Fruit fly (Drosophila melanogaster) whole organism, embryonic: Measurements from ENCODE around the gene Arfip.

ENCODE experiments used
- ATbp ChIP-seq: fragments of 200-800 bp; sonication (Bioruptor generic); optimal IDR thresholded peaks from 2 replicates; lab custom pipeline; 2017; ENCODE audit warnings: missing biosample characterization, mild to moderate bottlenecking, missing genetic modification characterization, missing genetic modification reagents
- BEAF-32 ChIP-seq: fragments of 200-800 bp; sonication (Bioruptor generic); optimal IDR thresholded peaks from 3 replicates; lab custom pipeline; 2017; ENCODE audit warnings: missing biosample characterization, missing genetic modification characterization, mild to moderate bottlenecking, moderate library complexity, missing genetic modification reagents
- Bgb ChIP-seq: fragments of 200-800 bp; sonication (Bioruptor generic); IDR thresholded peaks from 2 replicates; pipeline ENCODE4 v1.3.6; 2022; ENCODE audit warnings: missing biosample characterization, missing genetic modification characterization; ENCODE audit not compliant: partially characterized antibody
- CG10565 ChIP-seq: fragments of 200-800 bp; sonication (Bioruptor generic); optimal IDR thresholded peaks from 3 replicates; lab custom pipeline; 2016; ENCODE audit warnings: missing biosample characterization, mild to moderate bottlenecking, missing genetic modification characterization
- CG10979 ChIP-seq: fragments of 200-800 bp; sonication (Bioruptor generic); optimal IDR thresholded peaks from 2 replicates; lab custom pipeline; 2018; ENCODE audit warnings: missing biosample characterization, mild to moderate bottlenecking, missing genetic modification characterization, moderate library complexity
- CG11456 ChIP-seq: fragments of 200-800 bp; sonication (Bioruptor generic); IDR thresholded peaks from 3 replicates; pipeline ENCODE4 v1.3.6; 2022; ENCODE audit warnings: missing biosample characterization, missing genetic modification characterization
- CG11560 ChIP-seq: fragments of 200-800 bp; sonication (Bioruptor generic); IDR thresholded peaks from 3 replicates; pipeline ENCODE4 v1.3.6; 2022; ENCODE audit warnings: missing biosample characterization, missing genetic modification characterization
- CG14710 ChIP-seq: fragments of 200-800 bp; sonication (Bioruptor generic); optimal IDR thresholded peaks from 3 replicates; lab custom pipeline; 2019; ENCODE audit warnings: missing biosample characterization, mild to moderate bottlenecking, missing genetic modification characterization, moderate library complexity
- CG1603 ChIP-seq: fragments of 200-800 bp; sonication (Bioruptor generic); optimal IDR thresholded peaks from 2 replicates; lab custom pipeline; 2019; ENCODE audit warnings: missing biosample characterization, mild to moderate bottlenecking, missing genetic modification characterization, moderate library complexity
- CG17359 ChIP-seq: fragments of 200-800 bp; sonication (Bioruptor generic); optimal IDR thresholded peaks from 3 replicates; lab custom pipeline; 2018; ENCODE audit warnings: missing biosample characterization, mild to moderate bottlenecking, missing genetic modification characterization, moderate library complexity
- CG34422 ChIP-seq: fragments of 200-800 bp; sonication (Bioruptor generic); IDR thresholded peaks from 3 replicates; pipeline ENCODE4 v1.3.6; 2022; ENCODE audit warnings: missing biosample characterization, missing genetic modification characterization
- CG4617 ChIP-seq: fragments of 200-800 bp; sonication (Bioruptor generic); optimal IDR thresholded peaks from 3 replicates; lab custom pipeline; 2016; ENCODE audit warnings: missing biosample characterization, missing genetic modification characterization, borderline replicate concordance
- CG6813 ChIP-seq: fragments of 200-800 bp; sonication (Bioruptor generic); optimal IDR thresholded peaks from 2 replicates; lab custom pipeline; 2017; ENCODE audit warnings: missing biosample characterization, missing genetic modification characterization, mild to moderate bottlenecking, moderate library complexity, missing genetic modification reagents
- CG7372 ChIP-seq: fragments of 200-800 bp; sonication (Bioruptor generic); IDR thresholded peaks from 2 replicates; pipeline ENCODE4 v1.3.6; 2022; ENCODE audit warnings: missing biosample characterization, missing genetic modification characterization
- CG8924 ChIP-seq: fragments of 200-800 bp; optimal IDR thresholded peaks from 3 replicates; lab custom pipeline; 2019; ENCODE audit warnings: missing biosample characterization, mild to moderate bottlenecking, missing genetic modification characterization, moderate library complexity
- CG9797 ChIP-seq: fragments of 200-800 bp; sonication (Bioruptor generic); optimal IDR thresholded peaks from 3 replicates; lab custom pipeline; 2018; ENCODE audit warnings: missing biosample characterization, mild to moderate bottlenecking, missing genetic modification characterization
- Dad ChIP-seq: fragments of 200-800 bp; sonication (Bioruptor generic); optimal IDR thresholded peaks from 3 replicates; lab custom pipeline; 2016; ENCODE audit warnings: missing biosample characterization, missing genetic modification characterization
- Dp ChIP-seq: fragments of 200-800 bp; sonication (Bioruptor generic); optimal IDR thresholded peaks from 2 replicates; lab custom pipeline; 2018; ENCODE audit warnings: missing biosample characterization, mild to moderate bottlenecking, missing genetic modification characterization, moderate library complexity
- Gsc ChIP-seq: fragments of 200-800 bp; sonication (Bioruptor generic); IDR thresholded peaks from 2 replicates; pipeline ENCODE4 v1.3.6; 2022; ENCODE audit warnings: missing biosample characterization, missing genetic modification characterization
- HmgZ ChIP-seq: fragments of 200-800 bp; sonication (Bioruptor generic); optimal IDR thresholded peaks from 2 replicates; lab custom pipeline; 2018; ENCODE audit warnings: missing biosample characterization, mild to moderate bottlenecking, missing genetic modification characterization
- MBD-R2 ChIP-seq: fragments of 200-800 bp; sonication (Bioruptor generic); IDR thresholded peaks from 2 replicates; pipeline ENCODE4 v1.3.6; 2022; ENCODE audit warnings: missing biosample characterization, missing genetic modification characterization
- MESR4 ChIP-seq: fragments of 200-800 bp; sonication (Bioruptor generic); optimal IDR thresholded peaks from 2 replicates; lab custom pipeline; 2018; ENCODE audit warnings: missing biosample characterization, mild to moderate bottlenecking, missing genetic modification characterization, moderate library complexity
- Scr ChIP-seq: fragments of 200-800 bp; sonication (Bioruptor generic); IDR thresholded peaks from 2 replicates; pipeline ENCODE4 v1.3.6; 2022; ENCODE audit warnings: missing biosample characterization, missing genetic modification characterization; ENCODE audit not compliant: partially characterized antibody
- Sin3A ChIP-seq: fragments of >200 bp; optimal IDR thresholded peaks from 2 replicates; lab custom pipeline; 2018
- YL-1 ChIP-seq: fragments of 200-800 bp; sonication (Bioruptor generic); optimal IDR thresholded peaks from 3 replicates; lab custom pipeline; 2017; ENCODE audit warnings: missing biosample characterization, mild to moderate bottlenecking, missing genetic modification characterization
- ato ChIP-seq: fragments of 200-800 bp; sonication (Bioruptor generic); IDR thresholded peaks from 2 replicates; pipeline ENCODE4 v1.3.6; 2022; ENCODE audit warnings: missing biosample characterization, missing genetic modification characterization; ENCODE audit not compliant: partially characterized antibody
- crp ChIP-seq, 2 experiments: fragments of 200-800 bp; sonication (Bioruptor generic); optimal IDR thresholded peaks; 2 replicates in 1 of 2; 3 replicates in 1 of 2; lab custom pipeline; 2017; ENCODE audit warnings: missing biosample characterization in 2 of 2, missing genetic modification characterization in 2 of 2, mild to moderate bottlenecking in 1 of 2, moderate library complexity in 1 of 2
- dm ChIP-seq: fragments of 200-800 bp; sonication (Bioruptor generic); optimal IDR thresholded peaks from 3 replicates; lab custom pipeline; 2016; ENCODE audit warnings: missing biosample characterization, missing genetic modification characterization
- ftz-f1 ChIP-seq: fragments of 200-800 bp; sonication (Bioruptor generic); optimal IDR thresholded peaks from 2 replicates; lab custom pipeline; 2016; ENCODE audit warnings: missing biosample characterization, missing genetic modification characterization
- gfzf ChIP-seq: fragments of 200-800 bp; sonication (Bioruptor generic); optimal IDR thresholded peaks from 2 replicates; lab custom pipeline; 2016; ENCODE audit warnings: missing biosample characterization, mild to moderate bottlenecking, missing genetic modification characterization, moderate library complexity
- jing ChIP-seq: fragments of 200-800 bp; sonication (Bioruptor generic); optimal IDR thresholded peaks from 2 replicates; lab custom pipeline; 2018; ENCODE audit warnings: missing biosample characterization, mild to moderate bottlenecking, missing genetic modification characterization
- pzg ChIP-seq: fragments of 200-800 bp; sonication (Bioruptor generic); optimal IDR thresholded peaks from 3 replicates; lab custom pipeline; 2018; ENCODE audit warnings: missing biosample characterization, mild to moderate bottlenecking, missing genetic modification characterization, moderate library complexity
- sens-2 ChIP-seq: fragments of 200-800 bp; sonication (Bioruptor generic); IDR thresholded peaks from 2 replicates; pipeline ENCODE4 v1.3.6; 2022; ENCODE audit warnings: missing biosample characterization, missing genetic modification characterization
- stwl ChIP-seq: fragments of 200-800 bp; sonication (Bioruptor generic); optimal IDR thresholded peaks from 3 replicates; lab custom pipeline; 2018; ENCODE audit warnings: missing biosample characterization, mild to moderate bottlenecking, missing genetic modification characterization, moderate library complexity
- trem ChIP-seq: fragments of 200-800 bp; optimal IDR thresholded peaks from 3 replicates; lab custom pipeline; 2019; ENCODE audit warnings: missing biosample characterization, mild to moderate bottlenecking, missing genetic modification characterization, moderate library complexity
- unpg ChIP-seq: fragments of 200-800 bp; sonication (Bioruptor generic); optimal IDR thresholded peaks from 3 replicates; lab custom pipeline; 2018; ENCODE audit warnings: missing biosample characterization, mild to moderate bottlenecking, missing genetic modification characterization, moderate library complexity
- vfl ChIP-seq: fragments of 200-800 bp; sonication (Bioruptor generic); optimal IDR thresholded peaks from 2 replicates; lab custom pipeline; 2016; ENCODE audit warnings: missing biosample characterization, missing genetic modification characterization
- vvl ChIP-seq: fragments of 200-800 bp; sonication (Bioruptor generic); IDR thresholded peaks from 2 replicates; pipeline ENCODE4 v1.3.6; 2022; ENCODE audit warnings: missing biosample characterization, missing genetic modification characterization

The Arfip gene

dm6 chr3R:11236041-11236440, 1.2 kb upstream of the Arfip start, which contains the start of gene CG31441 (continued):
- peak; percentile 61 for TF ChIP-seq Scr (GFP tag; lab: Robert Waterston, UW)
- TF ChIP-seq sens-2 (GFP tag; lab: Robert Waterston, UW) = no peak
- no peak for TF ChIP-seq ATbp (GFP tag; lab: Kevin White, UChicago)
- no peak for TF ChIP-seq Dad (GFP tag; lab: Kevin White, UChicago)
- TF ChIP-seq trem (tag; lab: Kevin White, UChicago) = peak; percentile 20
- TF ChIP-seq stwl (tag; lab: Kevin White, UChicago) = peak; percentile 67
- no peak for TF ChIP-seq jing (GFP tag; lab: Kevin White, UChicago)
- peak; percentile 22 for TF ChIP-seq CG17359 (tag; lab: Kevin White, UChicago)
- TF ChIP-seq ato (GFP tag; lab: Robert Waterston, UW) = peak; percentile 30; the same call in 1 of the 2 replicates

DNA sequence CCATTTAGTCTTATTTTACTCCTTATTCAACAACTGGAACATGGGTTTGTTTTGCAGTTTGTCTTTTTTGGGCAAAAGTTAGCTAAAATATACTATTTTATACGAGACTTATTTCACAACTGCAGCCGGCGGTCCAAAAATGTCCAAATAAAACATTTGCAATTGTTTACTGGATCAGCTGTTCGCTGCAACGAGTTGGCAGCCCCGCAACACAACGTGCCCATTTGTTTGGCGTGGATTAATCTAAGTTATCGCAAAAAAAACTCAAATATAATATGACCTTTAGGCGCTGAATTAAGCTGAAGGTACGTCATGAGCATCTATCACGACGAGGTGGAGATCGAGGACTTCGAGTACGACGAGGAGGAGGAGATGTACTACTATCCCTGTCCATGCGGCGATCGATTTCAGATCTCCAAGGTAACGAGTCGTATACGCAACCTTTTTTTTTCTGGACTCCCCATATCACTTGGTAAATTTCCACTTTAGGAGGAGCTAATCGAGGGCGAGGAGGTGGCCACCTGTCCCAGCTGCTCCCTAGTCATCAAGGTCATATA, 3.0 kb downstream of the Arfip start, which contains the start of the genes CG17187 and Dph3:
Gene CG17187 (minus strand): TSS at position 175 of the 557 bp plus-strand sequence.
Gene Dph3 (plus strand): TSS at position 208 of the 557 bp plus-strand sequence.
- TF ChIP-seq CG1603 (tag; lab: Kevin White, UChicago) (peak; percentile 31), Sin3A (peak; percentile 14), pzg (GFP tag; lab: Kevin White, UChicago) (peak; percentile 40), CG10979 (tag; lab: Kevin White, UChicago) (peak; percentile 35), Gsc (GFP tag; lab: Robert Waterston, UW) (no peak), CG9797 (GFP tag; lab: Kevin White, UChicago) (peak; percentile 15), dm (GFP tag; lab: Kevin White, UChicago) (peak; percentile 74), crp (GFP tag; optimal IDR thresholded peaks at IDR 0.05; lab: Kevin White, UChicago) (peak; percentile 71 to 91), BEAF-32 (GFP tag; lab: Kevin White, UChicago) (peak; percentile 13), CG6813 (GFP tag; lab: Kevin White, UChicago) (no peak), ftz-f1 (GFP tag; lab: Kevin White, UChicago) (peak; percentile 70), YL-1 (GFP tag; lab: Kevin White, UChicago) (peak; percentile 36), vvl (GFP tag; lab: Robert Waterston, UW) (peak; percentile 26; the same call in 1 of the 2 replicates), Bgb (no peak), CG34422 (no peak), trem (tag; lab: Kevin White, UChicago) (peak; percentile 98), CG11560 (tag; lab: Robert Waterston, UW) (no peak), HmgZ (tag; lab: Kevin White, UChicago) (peak; percentile 3), vfl (no peak), CG10565 (GFP tag; lab: Kevin White, UChicago) (no peak), MESR4 (GFP tag; lab: Kevin White, UChicago) (peak; percentile 62), CG14710 (peak; percentile 5), MBD-R2 (peak; percentile 85), gfzf (GFP tag; lab: Kevin White, UChicago) (peak; percentile 56), CG8924 (tag; lab: Kevin White, UChicago) (peak; percentile 19), CG4617 (GFP tag; lab: Kevin White, UChicago) (peak; percentile 14), Dp (GFP tag; lab: Kevin White, UChicago) (peak; percentile 10), CG7372 (GFP tag; lab: Robert Waterston, UW) (peak; percentile 58), unpg (GFP tag; lab: Kevin White, UChicago) (no peak), CG11456 (GFP tag; lab: Robert Waterston, UW) (no peak)
